Worm (Caenorhabditis elegans) whole organism, early embryonic: ENCODE measurements around the gene F20D6.1.

Experiments used
- B0310.2 ChIP-seq: sonication (generic microtip); optimal IDR thresholded peaks from 2 replicates; lab custom pipeline; 2016; ENCODE audit warnings: mild to moderate bottlenecking, missing genetic modification characterization, missing compliant biosample characterization
- F13C5.2 ChIP-seq: sonication (generic microtip); optimal IDR thresholded peaks from 2 replicates; lab custom pipeline; 2017; ENCODE audit warnings: mild to moderate bottlenecking, missing genetic modification characterization, inconsistent platforms, missing compliant biosample characterization
- aly-1 ChIP-seq: sonication (generic microtip); optimal IDR thresholded peaks from 2 replicates; lab custom pipeline; 2016; ENCODE audit warnings: missing genetic modification characterization, missing compliant biosample characterization
- ama-1 ChIP-seq: fragments of 150-350 bp; optimal IDR thresholded peaks from 2 replicates; lab custom pipeline; 2014
- ceh-13 ChIP-seq: fragments of 200-800 bp; sonication (Bioruptor generic); optimal IDR thresholded peaks from 2 replicates; lab custom pipeline; 2018; ENCODE audit warnings: mild to moderate bottlenecking, missing genetic modification characterization, missing compliant biosample characterization
- ets-7 ChIP-seq: sonication (generic microtip); optimal IDR thresholded peaks from 2 replicates; lab custom pipeline; 2016; ENCODE audit warnings: missing genotype, missing genetic modification characterization, missing compliant biosample characterization
- flt-1 ChIP-seq: fragments of 200-800 bp; sonication (Bioruptor generic); IDR thresholded peaks from 2 replicates; pipeline ENCODE4 v1.3.6; 2022; ENCODE audit warnings: missing genetic modification characterization, missing compliant biosample characterization
- hnd-1 ChIP-seq: sonication (generic microtip); optimal IDR thresholded peaks from 2 replicates; lab custom pipeline; 2016; ENCODE audit warnings: missing genetic modification characterization, missing compliant biosample characterization
- pes-1 ChIP-seq: fragments of 200-800 bp; sonication (Bioruptor generic); IDR thresholded peaks from 2 replicates; pipeline ENCODE4 v1.3.6; 2022; ENCODE audit warnings: missing genetic modification reagents, missing genetic modification characterization, missing compliant biosample characterization
- sea-1 ChIP-seq: fragments of 200-800 bp; sonication (Bioruptor generic); conservative IDR thresholded peaks from 2 replicates; pipeline ENCODE4 v1.3.6; 2022; ENCODE audit warnings: missing genetic modification characterization, missing compliant biosample characterization
- tbx-37 ChIP-seq: fragments of 200-800 bp; sonication (Bioruptor generic); conservative IDR thresholded peaks from 2 replicates; pipeline ENCODE4 v1.3.6; 2022; ENCODE audit warnings: missing genetic modification reagents, missing genetic modification characterization, missing compliant biosample characterization

DNA sequence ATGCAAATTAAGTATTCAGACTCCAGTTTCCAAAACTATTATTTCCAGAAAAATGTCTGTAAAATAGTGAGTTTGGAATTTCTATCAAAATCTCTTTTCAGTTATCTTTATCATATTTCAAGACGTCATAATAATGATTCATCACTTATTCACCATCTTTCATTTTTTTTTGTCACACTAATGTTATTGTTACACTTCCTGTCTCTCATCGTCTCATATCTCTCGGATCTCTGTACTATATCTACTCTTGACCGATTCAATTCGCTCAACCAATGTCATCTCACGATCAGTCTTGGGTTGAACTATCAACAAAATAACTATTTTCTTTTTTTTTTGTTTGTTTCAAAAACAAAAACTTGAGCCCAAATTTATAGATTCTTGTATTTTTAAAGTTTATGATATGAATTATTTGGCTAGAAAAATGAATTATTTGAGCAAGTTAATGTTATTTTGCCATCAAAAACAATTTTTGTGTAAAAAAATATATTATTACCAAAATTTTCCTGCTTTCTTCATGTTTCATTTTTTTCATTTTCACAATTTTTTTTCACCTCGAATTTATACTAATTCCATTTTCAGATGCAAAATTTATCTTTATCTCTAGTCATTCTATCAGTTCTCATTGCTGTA, 10.8 kb downstream of the F20D6.1 start, which contains the start of gene cri-2:
- TF ChIP-seq flt-1 (GFP tag; lab: Robert Waterston, UW) (no peak), ama-1 (lab: Kevin White, UChicago) (no peak), ets-7 (tag; lab: Kevin White, UChicago) (no peak), F13C5.2 (tag; lab: Kevin White, UChicago) (no peak), tbx-37 (GFP tag; lab: Robert Waterston, UW) (no peak), hnd-1 (no peak), ceh-13 (GFP tag; lab: Kevin White, UChicago) (no peak), pes-1 (GFP tag; lab: Robert Waterston, UW) (no peak), sea-1 (no peak), aly-1 (tag; lab: Kevin White, UChicago) (no peak), B0310.2 (tag; lab: Kevin White, UChicago) (no peak)
